Fruit fly (Drosophila melanogaster) whole organism, embryonic: Measurements from ENCODE around the gene Gnmt.

ENCODE experiments used
- CG10267 ChIP-seq: fragments of 200-800 bp; sonication (Bioruptor generic); optimal IDR thresholded peaks from 2 replicates; lab custom pipeline; 2018; ENCODE audit warnings: missing biosample characterization, mild to moderate bottlenecking, missing genetic modification characterization, moderate library complexity
- CG11398 ChIP-seq: fragments of 200-800 bp; sonication (Bioruptor generic); optimal IDR thresholded peaks from 2 replicates; lab custom pipeline; 2016; ENCODE audit warnings: missing biosample characterization, missing genetic modification characterization
- CG12299 ChIP-seq: fragments of 200-800 bp; sonication (Bioruptor generic); optimal IDR thresholded peaks from 2 replicates; lab custom pipeline; 2018; ENCODE audit warnings: missing biosample characterization, mild to moderate bottlenecking, missing genetic modification characterization
- CG13424 ChIP-seq: fragments of 200-800 bp; sonication (Bioruptor generic); optimal IDR thresholded peaks from 2 replicates; lab custom pipeline; 2019; ENCODE audit warnings: missing biosample characterization, mild to moderate bottlenecking, missing genetic modification characterization, moderate library complexity
- CG14441 ChIP-seq: fragments of 200-800 bp; sonication (Bioruptor generic); IDR thresholded peaks from 2 replicates; pipeline ENCODE4 v1.3.6; 2022; ENCODE audit warnings: missing biosample characterization, missing genetic modification characterization
- CG14710 ChIP-seq: fragments of 200-800 bp; sonication (Bioruptor generic); optimal IDR thresholded peaks from 3 replicates; lab custom pipeline; 2019; ENCODE audit warnings: missing biosample characterization, mild to moderate bottlenecking, missing genetic modification characterization, moderate library complexity
- CG16815 ChIP-seq: fragments of 200-800 bp; sonication (Bioruptor generic); optimal IDR thresholded peaks from 3 replicates; lab custom pipeline; 2017; ENCODE audit warnings: missing biosample characterization, mild to moderate bottlenecking, missing genetic modification characterization
- CG16863 ChIP-seq: fragments of 200-800 bp; sonication (Bioruptor generic); optimal IDR thresholded peaks from 3 replicates; lab custom pipeline; 2016; ENCODE audit warnings: missing biosample characterization, missing genetic modification characterization
- CG17361 ChIP-seq: fragments of 200-800 bp; sonication (Bioruptor generic); IDR thresholded peaks from 3 replicates; pipeline ENCODE4 v1.3.6; 2022; ENCODE audit warnings: missing biosample characterization, missing genetic modification characterization
- CG18476 ChIP-seq: fragments of 200-800 bp; sonication (Bioruptor generic); optimal IDR thresholded peaks from 2 replicates; lab custom pipeline; 2016; ENCODE audit warnings: missing biosample characterization, mild to moderate bottlenecking, missing genetic modification characterization
- CG2116 ChIP-seq: fragments of 200-800 bp; sonication (Bioruptor generic); optimal IDR thresholded peaks from 3 replicates; lab custom pipeline; 2018; ENCODE audit warnings: missing biosample characterization, mild to moderate bottlenecking, missing genetic modification characterization
- CG31224 ChIP-seq: fragments of 200-800 bp; sonication (Bioruptor generic); IDR thresholded peaks from 2 replicates; pipeline ENCODE4 v1.3.6; 2022; ENCODE audit warnings: missing biosample characterization, missing genetic modification characterization
- CG31365 ChIP-seq: fragments of 200-800 bp; sonication (Bioruptor generic); optimal IDR thresholded peaks from 2 replicates; lab custom pipeline; 2018; ENCODE audit warnings: missing biosample characterization, mild to moderate bottlenecking, missing genetic modification characterization
- CG34224 ChIP-seq: fragments of 200-800 bp; sonication (Bioruptor generic); IDR thresholded peaks from 3 replicates; pipeline ENCODE4 v1.3.6; 2022; ENCODE audit warnings: missing biosample characterization, missing genetic modification characterization; ENCODE audit not compliant: partially characterized antibody
- CG4328 ChIP-seq: fragments of 200-800 bp; sonication (Bioruptor generic); optimal IDR thresholded peaks from 3 replicates; lab custom pipeline; 2017; ENCODE audit warnings: missing biosample characterization, missing genetic modification reagents, missing genetic modification characterization
- CG6654 ChIP-seq: fragments of 200-800 bp; sonication (Bioruptor generic); optimal IDR thresholded peaks from 2 replicates; lab custom pipeline; 2017; ENCODE audit warnings: missing biosample characterization, mild to moderate bottlenecking, missing genetic modification characterization
- CG7357 ChIP-seq: fragments of 200-800 bp; sonication (Bioruptor generic); IDR thresholded peaks from 3 replicates; pipeline ENCODE4 v1.3.6; 2022; ENCODE audit warnings: missing biosample characterization, missing genetic modification characterization
- CG7786 ChIP-seq: fragments of 200-800 bp; sonication (Bioruptor generic); optimal IDR thresholded peaks from 2 replicates; lab custom pipeline; 2016; ENCODE audit warnings: missing biosample characterization, missing genetic modification characterization
- CG9797 ChIP-seq: fragments of 200-800 bp; sonication (Bioruptor generic); optimal IDR thresholded peaks from 3 replicates; lab custom pipeline; 2018; ENCODE audit warnings: missing biosample characterization, mild to moderate bottlenecking, missing genetic modification characterization
- Ets65A ChIP-seq: fragments of 200-800 bp; sonication (Bioruptor generic); peaks from one replicate; lab custom pipeline; 2016; ENCODE audit warnings: missing biosample characterization, missing genetic modification characterization
- Ets97D ChIP-seq: fragments of 200-800 bp; sonication (Bioruptor generic); optimal IDR thresholded peaks from 3 replicates; lab custom pipeline; 2016; ENCODE audit warnings: missing biosample characterization, missing genetic modification characterization
- Fer3 ChIP-seq: fragments of 200-800 bp; sonication (Bioruptor generic); optimal IDR thresholded peaks from 2 replicates; lab custom pipeline; 2018; ENCODE audit warnings: missing biosample characterization, mild to moderate bottlenecking, missing genetic modification characterization, moderate library complexity
- Hey ChIP-seq: fragments of 200-800 bp; sonication (Bioruptor generic); optimal IDR thresholded peaks from 3 replicates; lab custom pipeline; 2018; ENCODE audit warnings: missing biosample characterization, mild to moderate bottlenecking, missing genetic modification characterization
- HmgZ ChIP-seq: fragments of 200-800 bp; sonication (Bioruptor generic); optimal IDR thresholded peaks from 2 replicates; lab custom pipeline; 2018; ENCODE audit warnings: missing biosample characterization, mild to moderate bottlenecking, missing genetic modification characterization
- Mes4 ChIP-seq: fragments of 200-800 bp; sonication (Bioruptor generic); optimal IDR thresholded peaks from 2 replicates; lab custom pipeline; 2016; ENCODE audit warnings: missing biosample characterization, missing genetic modification characterization
- Neu2 ChIP-seq: fragments of 200-800 bp; sonication (Bioruptor generic); optimal IDR thresholded peaks from 3 replicates; lab custom pipeline; 2016; ENCODE audit warnings: missing biosample characterization, missing genetic modification characterization, borderline replicate concordance
- Oli ChIP-seq: fragments of 200-800 bp; sonication (Bioruptor generic); optimal IDR thresholded peaks from 2 replicates; lab custom pipeline; 2018; ENCODE audit warnings: missing biosample characterization, mild to moderate bottlenecking, missing genetic modification characterization, moderate library complexity
- Sox102F ChIP-seq: fragments of 200-800 bp; sonication (Bioruptor generic); optimal IDR thresholded peaks from 2 replicates; lab custom pipeline; 2018; ENCODE audit warnings: missing biosample characterization, mild to moderate bottlenecking, missing genetic modification characterization, moderate library complexity
- ab ChIP-seq: fragments of 200-800 bp; sonication (Bioruptor generic); optimal IDR thresholded peaks from 2 replicates; lab custom pipeline; 2016; ENCODE audit warnings: missing biosample characterization, missing genetic modification characterization
- ac ChIP-seq: fragments of 200-800 bp; sonication (Bioruptor generic); optimal IDR thresholded peaks from 3 replicates; lab custom pipeline; 2017; ENCODE audit warnings: missing biosample characterization, mild to moderate bottlenecking, missing genetic modification characterization
- bowl ChIP-seq: fragments of 200-800 bp; sonication (Bioruptor generic); IDR thresholded peaks from 2 replicates; pipeline ENCODE4 v1.3.6; 2022; ENCODE audit warnings: missing biosample characterization, missing genetic modification characterization
- btn ChIP-seq: fragments of 200-800 bp; sonication (Bioruptor generic); optimal IDR thresholded peaks from 2 replicates; lab custom pipeline; 2016; ENCODE audit warnings: missing biosample characterization, missing genetic modification characterization
- ci ChIP-seq: fragments of 200-800 bp; sonication (Bioruptor generic); IDR thresholded peaks from 3 replicates; pipeline ENCODE4 v1.3.6; 2022; ENCODE audit warnings: missing biosample characterization, missing genetic modification characterization
- corto ChIP-seq: fragments of 200-800 bp; sonication (Bioruptor generic); optimal IDR thresholded peaks from 2 replicates; lab custom pipeline; 2016; ENCODE audit warnings: missing biosample characterization, mild to moderate bottlenecking, missing genetic modification characterization, moderate library complexity
- dimm ChIP-seq: fragments of 200-800 bp; sonication (Bioruptor generic); IDR thresholded peaks from 2 replicates; pipeline ENCODE4 v1.3.6; 2022; ENCODE audit warnings: missing biosample characterization, missing genetic modification characterization
- eyg ChIP-seq: fragments of 200-800 bp; sonication (Bioruptor generic); optimal IDR thresholded peaks from 3 replicates; lab custom pipeline; 2016; ENCODE audit warnings: missing biosample characterization, missing genetic modification characterization
- grau ChIP-seq: fragments of 200-800 bp; optimal IDR thresholded peaks from 3 replicates; lab custom pipeline; 2019; ENCODE audit warnings: missing biosample characterization, mild to moderate bottlenecking, missing genetic modification characterization, moderate library complexity
- hb ChIP-seq: fragments of 200-800 bp; sonication (Bioruptor generic); IDR thresholded peaks from 3 replicates; pipeline ENCODE4 v1.3.6; 2022; ENCODE audit warnings: missing biosample characterization, missing genetic modification characterization; ENCODE audit not compliant: partially characterized antibody
- insv ChIP-seq, 2 experiments: fragments of 200-800 bp; sonication (Bioruptor generic); optimal IDR thresholded peaks; 3 replicates each; lab custom pipeline; 2016 to 2018; ENCODE audit warnings: missing biosample characterization in 2 of 2, missing genetic modification characterization in 2 of 2
- kni ChIP-seq: fragments of 200-800 bp; sonication (Bioruptor generic); optimal IDR thresholded peaks from 3 replicates; lab custom pipeline; 2017; ENCODE audit warnings: mild to moderate bottlenecking, missing biosample characterization, missing genetic modification reagents, missing genetic modification characterization
- lmd ChIP-seq: fragments of 200-800 bp; sonication (Bioruptor generic); IDR thresholded peaks from 2 replicates; pipeline ENCODE4 v1.3.6; 2022; ENCODE audit warnings: missing biosample characterization, missing genetic modification characterization
- maf-S ChIP-seq: fragments of 200-800 bp; sonication (Bioruptor generic); optimal IDR thresholded peaks from 2 replicates; lab custom pipeline; 2016; ENCODE audit warnings: missing biosample characterization, missing genetic modification characterization
- nerfin-2 ChIP-seq: fragments of 200-800 bp; sonication (Bioruptor generic); IDR thresholded peaks from 2 replicates; pipeline ENCODE4 v1.3.6; 2022; ENCODE audit warnings: missing biosample characterization, missing genetic modification characterization; ENCODE audit not compliant: partially characterized antibody
- p53 ChIP-seq: fragments of 200-800 bp; sonication (Bioruptor generic); optimal IDR thresholded peaks from 2 replicates; lab custom pipeline; 2016; ENCODE audit warnings: missing biosample characterization, missing genetic modification characterization
- ranshi ChIP-seq: fragments of 200-800 bp; sonication (Bioruptor generic); IDR thresholded peaks from 2 replicates; pipeline ENCODE4 v1.3.6; 2022; ENCODE audit warnings: missing biosample characterization, missing genetic modification characterization
- so ChIP-seq: fragments of 200-800 bp; sonication (Bioruptor generic); IDR thresholded peaks from 3 replicates; pipeline ENCODE4 v1.3.6; 2022; ENCODE audit warnings: missing biosample characterization, missing genetic modification characterization
- sqz ChIP-seq: fragments of 200-800 bp; sonication (Bioruptor generic); optimal IDR thresholded peaks from 3 replicates; lab custom pipeline; 2018; ENCODE audit warnings: missing biosample characterization, mild to moderate bottlenecking, missing genetic modification characterization
- tgo ChIP-seq: fragments of 200-800 bp; sonication (Bioruptor generic); IDR thresholded peaks from 3 replicates; pipeline ENCODE4 v1.3.6; 2022; ENCODE audit warnings: missing biosample characterization, missing genetic modification characterization
- tin ChIP-seq: fragments of 200-800 bp; sonication (Bioruptor generic); optimal IDR thresholded peaks from 3 replicates; lab custom pipeline; 2016; ENCODE audit warnings: missing biosample characterization, missing genetic modification characterization
- unc-4 ChIP-seq: fragments of 200-800 bp; sonication (Bioruptor generic); IDR thresholded peaks from 2 replicates; pipeline ENCODE4 v1.3.6; 2022; ENCODE audit warnings: missing biosample characterization, missing genetic modification characterization; ENCODE audit not compliant: partially characterized antibody
- z ChIP-seq: fragments of 200-800 bp; sonication (Bioruptor generic); IDR thresholded peaks from 3 replicates; pipeline ENCODE4 v1.3.6; 2022; ENCODE audit warnings: missing biosample characterization, missing genetic modification characterization

Gnmt gene

dm6 chr3R:12627691-12628148, 46.7 kb upstream of the Gnmt start, which contains the start of the genes Vha55 and Snx3 (continued):
- TF ChIP-seq ab (GFP tag; lab: Kevin White, UChicago) (peak; percentile 21), CG7786 (GFP tag; lab: Kevin White, UChicago) (peak; percentile 87), CG2116 (peak; percentile 73), CG31224 (GFP tag; lab: Robert Waterston, UW) (no peak), CG16815 (GFP tag; lab: Kevin White, UChicago) (peak; percentile 51), Sox102F (GFP tag; lab: Kevin White, UChicago) (no peak), Ets65A (peak; percentile 100), corto (no peak), unc-4 (GFP tag; lab: Robert Waterston, UW) (no peak), bowl (GFP tag; lab: Robert Waterston, UW) (no peak), CG31365 (tag; lab: Kevin White, UChicago) (peak; percentile 52), CG10267 (tag; lab: Kevin White, UChicago) (peak; percentile 100), CG6654 (GFP tag; lab: Kevin White, UChicago) (no peak), Neu2 (GFP tag; lab: Kevin White, UChicago) (no peak), insv (GFP tag; optimal IDR thresholded peaks at IDR 0.05; lab: Kevin White, UChicago) (peak in 1 of 2 experiments; percentile 68), ci (no peak), CG16863 (GFP tag; lab: Kevin White, UChicago) (peak; percentile 42), ranshi (no peak), maf-S (GFP tag; lab: Kevin White, UChicago) (peak; percentile 70), CG9797 (GFP tag; lab: Kevin White, UChicago) (peak; percentile 95), Ets97D (GFP tag; lab: Kevin White, UChicago) (peak; percentile 97), CG12299 (tag; lab: Kevin White, UChicago) (peak; percentile 54), btn (GFP tag; lab: Kevin White, UChicago) (no peak), p53 (GFP tag; lab: Kevin White, UChicago) (peak; percentile 87), kni (GFP tag; lab: Kevin White, UChicago) (no peak), tgo (GFP tag; lab: Robert Waterston, UW) (no peak), hb (no peak), lmd (GFP tag; lab: Robert Waterston, UW) (no peak), ac (GFP tag; lab: Kevin White, UChicago) (no peak), Oli (tag; lab: Kevin White, UChicago) (no peak), so (no peak), tin (GFP tag; lab: Kevin White, UChicago) (peak; percentile 80), CG11398 (peak; percentile 58), CG13424 (tag; lab: Kevin White, UChicago) (peak; percentile 39), CG14710 (tag; lab: Kevin White, UChicago) (peak; percentile 88), Mes4 (peak; percentile 32), nerfin-2 (GFP tag; lab: Robert Waterston, UW) (no peak), z (no peak), Fer3 (peak; percentile 57), CG17361 (GFP tag; lab: Robert Waterston, UW) (no peak), grau (tag; lab: Kevin White, UChicago) (peak; percentile 56), sqz (GFP tag; lab: Kevin White, UChicago) (no peak), CG7357 (GFP tag; lab: Robert Waterston, UW) (no peak), CG14441 (GFP tag; lab: Robert Waterston, UW) (no peak), CG18476 (peak; percentile 8), HmgZ (peak; percentile 91), eyg (GFP tag; lab: Kevin White, UChicago) (peak; percentile 67), dimm (GFP tag; lab: Robert Waterston, UW) (no peak), Hey (tag; lab: Kevin White, UChicago) (peak; percentile 58), CG4328 (GFP tag; lab: Kevin White, UChicago) (no peak), CG34224 (GFP tag; lab: Robert Waterston, UW) (no peak)
